Worm (Caenorhabditis elegans): ENCODE results near the gene aat-3.

aat-3 gene

DNA sequence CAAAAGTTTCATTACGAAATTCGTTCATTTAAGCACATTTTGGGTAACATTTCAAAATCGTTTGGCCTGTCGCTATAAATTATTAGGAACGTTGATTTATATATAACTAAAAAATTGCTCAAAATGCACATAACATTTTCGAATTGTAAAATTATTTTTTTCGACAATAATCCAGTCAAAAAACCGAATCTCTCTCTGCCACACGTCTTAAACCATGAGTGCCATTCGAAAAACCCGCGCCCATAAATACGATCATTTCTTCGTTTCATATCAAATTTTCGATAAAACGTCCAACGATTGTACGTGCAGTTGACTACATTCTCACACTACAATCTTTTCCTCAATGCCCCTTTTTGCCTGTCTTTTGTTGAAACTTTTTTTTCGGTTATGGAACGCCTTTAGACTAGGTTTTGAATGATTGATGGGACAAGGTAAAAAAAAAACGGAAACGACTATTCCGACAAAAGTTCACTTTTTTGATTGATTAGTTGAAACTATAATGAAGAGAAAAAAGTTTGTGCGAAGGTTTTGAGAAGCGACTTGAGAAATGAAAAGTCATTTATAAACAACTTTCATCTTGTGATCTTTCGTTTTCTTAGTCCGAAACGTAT is 40.7 kb downstream of the aat-3 start:
- TF ChIP-seq aly-1 (tag; optimal IDR thresholded peaks at IDR 0.05) (no peak), B0310.2 (tag; optimal IDR thresholded peaks at IDR 0.05) (no peak), F13C5.2 (tag; optimal IDR thresholded peaks at IDR 0.05) (no peak), ama-1 (optimal IDR thresholded peaks at IDR 0.05) (no peak), tbx-11 (GFP tag; IDR thresholded peaks at IDR 0.05) (no peak)

DNA sequence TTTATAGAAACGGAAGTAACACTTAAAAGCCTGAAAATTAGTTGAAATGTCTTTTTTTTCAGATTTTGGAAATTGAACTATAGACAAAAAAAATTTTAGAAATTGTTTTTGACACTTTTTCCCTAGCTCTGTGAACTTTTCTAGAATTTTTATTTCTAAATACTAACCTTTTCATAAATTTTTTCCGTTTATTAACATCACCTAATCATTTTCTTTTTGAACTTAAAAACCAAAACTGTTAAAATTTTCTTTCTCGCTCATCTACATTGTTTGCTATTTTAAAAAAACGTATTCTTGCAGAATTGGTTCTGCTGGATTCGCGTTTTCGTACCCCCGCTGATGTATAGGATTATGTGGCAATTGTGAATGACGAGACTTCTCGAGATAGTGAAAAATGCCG is 41.6 kb downstream of the aat-3 start, which contains the start of the genes nhr-40 and T03G6.7:
nhr-40 (plus strand) TSS at position 301 of the 400 bp plus-strand sequence.
T03G6.7 (plus strand) TSS at position 337 of the 400 bp plus-strand sequence.
- no peak for TF ChIP-seq flt-1 (GFP tag; IDR thresholded peaks at IDR 0.05)
- TF ChIP-seq sea-1 (GFP tag; conservative IDR thresholded peaks at IDR 0.05), result no peak
- no peak for TF ChIP-seq tra-4 (tag; optimal IDR thresholded peaks at IDR 0.05)
- no peak for TF ChIP-seq ets-7 (tag; optimal IDR thresholded peaks at IDR 0.05)
- TF ChIP-seq hmbx-1 (tag; optimal IDR thresholded peaks at IDR 0.05), result no peak
- TF ChIP-seq B0310.2 (tag; optimal IDR thresholded peaks at IDR 0.05), result no peak
- TF ChIP-seq aly-1 (tag; optimal IDR thresholded peaks at IDR 0.05), result no peak
- TF ChIP-seq hmg-4 (GFP tag; optimal IDR thresholded peaks at IDR 0.05), result no peak
- TF ChIP-seq pes-1 (GFP tag; IDR thresholded peaks at IDR 0.05), result no peak
- no peak for TF ChIP-seq F13C5.2 (tag; optimal IDR thresholded peaks at IDR 0.05)
- TF ChIP-seq hnd-1 (tag; optimal IDR thresholded peaks at IDR 0.05), result no peak
- TF ChIP-seq tbx-11 (GFP tag; IDR thresholded peaks at IDR 0.05), result no peak

DNA sequence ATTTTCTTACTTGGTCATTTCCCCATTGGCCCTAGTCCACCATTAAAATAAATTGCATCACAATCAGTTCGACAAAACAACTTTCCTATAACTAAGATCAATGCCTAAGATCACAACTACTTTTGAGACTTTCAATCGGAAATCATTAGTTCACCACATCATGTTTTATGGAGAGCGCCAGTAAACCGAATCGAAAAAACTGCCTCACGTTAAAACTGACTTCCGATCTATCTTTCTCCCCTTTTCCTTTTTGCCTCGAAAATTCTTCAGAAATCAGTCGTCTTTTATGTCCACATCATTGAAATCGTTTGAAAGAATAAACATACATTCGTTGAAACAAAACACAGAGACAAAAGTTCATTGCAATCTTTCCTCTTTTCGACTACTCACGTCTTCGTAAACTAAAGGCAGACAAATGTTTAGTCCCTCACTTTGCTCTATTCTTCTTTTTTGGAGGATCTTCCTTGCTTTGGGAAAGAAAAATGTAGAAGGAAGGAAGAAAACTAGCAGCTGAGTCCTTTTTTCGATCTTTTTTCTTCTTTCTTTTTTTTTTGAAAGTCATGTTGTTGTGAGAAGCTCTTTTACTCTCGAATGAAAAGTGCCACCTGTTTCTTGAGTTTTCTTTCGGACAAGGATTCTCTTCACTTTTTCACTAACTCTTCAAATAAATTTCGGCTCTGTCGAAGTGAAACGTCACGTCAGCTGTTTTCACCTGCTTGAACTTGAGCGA is 43.1 kb downstream of the aat-3 start:
- no peak for TF ChIP-seq hmg-4 (GFP tag; optimal IDR thresholded peaks at IDR 0.05)
- no peak for TF ChIP-seq scrt-1 (GFP tag; IDR thresholded peaks at IDR 0.05)
- TF ChIP-seq ceh-36 (tag; optimal IDR thresholded peaks at IDR 0.05), result no peak
- no peak for TF ChIP-seq ama-1 (optimal IDR thresholded peaks at IDR 0.05)
- TF ChIP-seq hmbx-1 (tag; optimal IDR thresholded peaks at IDR 0.05), result no peak
- no peak for TF ChIP-seq tbx-37 (GFP tag; conservative IDR thresholded peaks at IDR 0.05)
- TF ChIP-seq F13C5.2 (tag; optimal IDR thresholded peaks at IDR 0.05), result no peak
- TF ChIP-seq tra-4 (tag; optimal IDR thresholded peaks at IDR 0.05), result no peak
- no peak for TF ChIP-seq sea-1 (GFP tag; conservative IDR thresholded peaks at IDR 0.05)

DNA sequence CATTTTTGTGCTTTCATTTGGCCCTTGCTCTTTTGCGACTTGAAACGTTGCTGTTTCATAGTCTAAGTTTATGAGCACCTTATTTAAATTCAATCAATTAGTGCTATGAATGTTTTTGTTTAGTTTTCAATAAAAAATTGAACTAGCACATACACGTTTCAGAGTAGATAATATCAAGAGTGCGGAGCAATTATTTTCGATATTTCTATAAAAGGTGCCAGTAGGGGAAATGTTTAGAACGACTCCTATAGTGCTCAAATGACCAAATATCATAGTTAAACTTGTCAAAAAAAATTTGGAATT is 43.6 kb downstream of the aat-3 start:
- TF ChIP-seq tbx-37 (GFP tag; conservative IDR thresholded peaks at IDR 0.05) (no peak), hmg-4 (GFP tag; optimal IDR thresholded peaks at IDR 0.05) (no peak)

DNA sequence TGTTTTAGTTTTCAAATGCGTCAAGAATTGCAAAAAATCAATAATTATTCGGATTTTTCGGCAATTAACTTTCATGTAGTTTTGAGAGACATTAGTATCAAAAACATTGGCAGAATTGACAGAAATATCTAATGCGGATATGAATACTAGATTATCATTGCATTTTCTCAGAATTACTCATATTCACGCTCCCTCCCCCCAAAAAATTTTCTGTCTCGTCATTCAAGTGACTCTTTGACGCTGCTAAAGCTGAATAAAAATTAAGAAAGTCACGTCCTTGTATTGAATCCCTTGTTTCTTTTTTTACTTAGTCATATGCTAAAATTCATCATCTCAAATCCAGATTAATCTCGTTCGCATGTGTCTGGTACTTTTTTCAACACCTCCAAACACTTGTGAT is 44.5 kb downstream of the aat-3 start:
- TF ChIP-seq tbx-11 (GFP tag; IDR thresholded peaks at IDR 0.05) (no peak), sea-1 (GFP tag; conservative IDR thresholded peaks at IDR 0.05) (no peak)

DNA sequence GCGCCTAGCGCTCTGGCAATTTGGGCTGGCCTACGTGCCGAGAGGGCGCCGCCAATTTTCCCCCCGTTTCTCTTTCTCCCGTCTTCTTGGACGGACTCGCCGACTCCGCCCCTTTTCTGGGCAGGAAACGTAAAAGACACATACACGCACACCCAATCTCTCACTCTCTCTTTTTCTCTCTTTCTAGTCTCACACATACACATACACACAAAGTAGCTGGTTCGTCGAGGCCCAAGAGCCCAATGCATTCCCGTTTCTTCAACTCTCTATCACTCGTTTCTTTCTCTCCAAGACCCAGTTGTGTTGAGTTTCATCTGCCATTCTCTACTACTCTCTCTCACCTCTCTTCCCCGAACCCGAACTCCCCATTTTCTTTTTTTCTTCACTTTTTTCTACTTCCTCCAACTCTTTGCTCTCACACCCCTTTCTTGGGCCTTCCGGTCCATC is 46.8 kb downstream of the aat-3 start:
- no peak for TF ChIP-seq aly-1 (tag; optimal IDR thresholded peaks at IDR 0.05)
- 0 out of 2 replicates have a peak, but pooled peaks have one; percentile 15 for TF ChIP-seq scrt-1 (GFP tag; IDR thresholded peaks at IDR 0.05)
- TF ChIP-seq hmg-4 (GFP tag; optimal IDR thresholded peaks at IDR 0.05), result peak; percentile 52
- TF ChIP-seq F13C5.2 (tag; optimal IDR thresholded peaks at IDR 0.05), result peak; percentile 45

DNA sequence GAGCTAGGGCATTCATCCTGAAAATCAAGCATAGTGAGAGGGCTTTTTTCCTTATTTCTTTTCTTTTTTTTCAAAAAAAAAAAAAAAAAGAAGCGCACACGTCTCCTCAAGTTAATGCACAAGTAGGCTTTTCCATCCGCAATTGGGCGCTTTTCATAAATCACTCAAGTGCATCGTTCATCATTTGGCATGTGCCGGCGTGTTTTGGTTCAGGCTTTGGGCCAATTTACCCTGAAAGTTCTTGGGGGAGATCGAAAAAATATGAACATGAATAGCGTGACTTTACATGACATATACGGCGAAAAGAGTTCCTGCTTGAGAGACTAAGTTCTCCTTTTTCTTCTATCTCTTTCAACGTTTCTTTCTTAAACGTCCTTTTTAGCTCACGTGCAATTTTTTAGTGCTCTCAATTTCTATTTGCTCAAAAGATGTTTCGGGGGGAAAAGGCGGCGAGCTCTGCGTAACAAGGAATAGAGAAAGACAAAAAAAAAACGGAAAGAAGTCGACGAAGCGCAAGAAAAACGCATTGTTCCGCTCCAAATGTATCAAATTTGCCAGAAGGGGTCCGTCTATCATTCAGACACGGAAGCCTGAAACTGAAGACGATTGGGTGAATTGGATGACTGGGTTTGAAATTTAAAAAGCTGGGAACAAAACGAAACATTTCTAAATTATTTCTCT is 49.1 kb downstream of the aat-3 start:
- TF ChIP-seq ceh-13 (GFP tag; optimal IDR thresholded peaks at IDR 0.05) (no peak), ceh-36 (tag; optimal IDR thresholded peaks at IDR 0.05) (no peak)

DNA sequence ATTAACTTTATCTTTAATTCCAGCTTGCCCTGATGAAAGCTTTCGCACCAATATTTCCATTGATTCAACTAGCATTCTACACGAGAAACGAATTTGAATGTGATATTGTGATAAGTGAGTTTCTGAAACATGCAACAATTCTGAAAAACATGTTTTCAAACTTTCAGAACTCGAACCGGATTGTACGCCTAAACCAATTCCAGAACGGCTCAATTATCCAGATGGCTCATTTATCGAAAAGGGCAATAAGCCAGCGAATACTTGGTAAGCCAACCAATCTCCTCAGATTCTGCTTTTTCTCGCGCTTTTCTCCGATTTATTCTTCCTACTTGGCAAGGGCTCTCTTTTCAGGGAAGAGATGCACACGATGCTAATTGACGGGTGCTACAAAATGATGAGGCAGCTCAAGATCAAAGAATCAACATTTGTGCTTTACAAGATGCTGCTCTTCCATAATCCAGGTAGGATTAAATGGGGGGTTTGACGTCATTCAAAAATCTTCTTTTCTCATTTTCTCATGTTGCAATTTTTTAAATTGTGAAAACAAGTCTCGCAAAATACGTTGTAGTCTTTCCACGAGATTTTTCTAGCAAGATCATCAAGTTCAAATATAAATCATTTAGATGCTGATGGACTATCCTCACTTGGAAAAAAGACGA is 52.4 kb downstream of the aat-3 start:
- TF ChIP-seq aly-1 (tag; optimal IDR thresholded peaks at IDR 0.05) (no peak), tra-4 (tag; optimal IDR thresholded peaks at IDR 0.05) (no peak), ama-1 (optimal IDR thresholded peaks at IDR 0.05) (no peak), B0310.2 (tag; optimal IDR thresholded peaks at IDR 0.05) (no peak), ceh-13 (GFP tag; optimal IDR thresholded peaks at IDR 0.05) (no peak), tbx-37 (GFP tag; conservative IDR thresholded peaks at IDR 0.05) (no peak), hmbx-1 (tag; optimal IDR thresholded peaks at IDR 0.05) (no peak), flt-1 (GFP tag; IDR thresholded peaks at IDR 0.05) (no peak), hmg-4 (GFP tag; optimal IDR thresholded peaks at IDR 0.05) (no peak), hnd-1 (tag; optimal IDR thresholded peaks at IDR 0.05) (no peak), F13C5.2 (tag; optimal IDR thresholded peaks at IDR 0.05) (no peak), pes-1 (GFP tag; IDR thresholded peaks at IDR 0.05) (no peak)
